Fruit fly (Drosophila melanogaster) whole organism, embryonic: Measurements from ENCODE around the gene nAChRalpha6.

ENCODE experiments used
- Antp ChIP-seq: fragments of 200-800 bp; sonication (Bioruptor generic); optimal IDR thresholded peaks from 3 replicates; lab custom pipeline; 2016; ENCODE audit warnings: missing biosample characterization, missing genetic modification characterization
- Bgb ChIP-seq: fragments of 200-800 bp; sonication (Bioruptor generic); IDR thresholded peaks from 2 replicates; pipeline ENCODE4 v1.3.6; 2022; ENCODE audit warnings: missing biosample characterization, missing genetic modification characterization; ENCODE audit not compliant: partially characterized antibody
- CG10147 ChIP-seq: fragments of 200-800 bp; sonication (Bioruptor generic); optimal IDR thresholded peaks from 2 replicates; lab custom pipeline; 2019; ENCODE audit warnings: missing biosample characterization, mild to moderate bottlenecking, missing genetic modification characterization, moderate library complexity
- CG10209 ChIP-seq: fragments of 200-800 bp; sonication (Bioruptor generic); optimal IDR thresholded peaks from 3 replicates; lab custom pipeline; 2017; ENCODE audit warnings: missing biosample characterization, mild to moderate bottlenecking, missing genetic modification characterization, missing genetic modification reagents
- CG10274 ChIP-seq: fragments of 200-800 bp; sonication (Bioruptor generic); optimal IDR thresholded peaks from 3 replicates; lab custom pipeline; 2017; ENCODE audit warnings: missing biosample characterization, mild to moderate bottlenecking, missing genetic modification characterization
- CG10321 ChIP-seq: fragments of 200-800 bp; sonication (Bioruptor generic); IDR thresholded peaks from 2 replicates; pipeline ENCODE4 v1.3.6; 2022; ENCODE audit warnings: missing biosample characterization, missing genetic modification characterization
- CG10979 ChIP-seq: fragments of 200-800 bp; sonication (Bioruptor generic); optimal IDR thresholded peaks from 2 replicates; lab custom pipeline; 2018; ENCODE audit warnings: missing biosample characterization, mild to moderate bottlenecking, missing genetic modification characterization, moderate library complexity
- CG11085 ChIP-seq: fragments of 200-800 bp; sonication (Bioruptor generic); IDR thresholded peaks from 2 replicates; pipeline ENCODE4 v1.3.6; 2022; ENCODE audit warnings: missing biosample characterization, missing genetic modification characterization
- CG12155 ChIP-seq: fragments of 200-800 bp; sonication (Bioruptor generic); optimal IDR thresholded peaks from 3 replicates; lab custom pipeline; 2016; ENCODE audit warnings: missing biosample characterization, missing genetic modification characterization
- CG13424 ChIP-seq: fragments of 200-800 bp; sonication (Bioruptor generic); optimal IDR thresholded peaks from 2 replicates; lab custom pipeline; 2019; ENCODE audit warnings: missing biosample characterization, mild to moderate bottlenecking, missing genetic modification characterization, moderate library complexity
- CG14860 ChIP-seq: fragments of 200-800 bp; sonication (Bioruptor generic); IDR thresholded peaks from 3 replicates; pipeline ENCODE4 v1.3.6; 2022; ENCODE audit warnings: missing biosample characterization, missing genetic modification characterization; ENCODE audit not compliant: partially characterized antibody
- CG16815 ChIP-seq: fragments of 200-800 bp; sonication (Bioruptor generic); optimal IDR thresholded peaks from 3 replicates; lab custom pipeline; 2017; ENCODE audit warnings: missing biosample characterization, mild to moderate bottlenecking, missing genetic modification characterization
- CG17361 ChIP-seq: fragments of 200-800 bp; sonication (Bioruptor generic); IDR thresholded peaks from 3 replicates; pipeline ENCODE4 v1.3.6; 2022; ENCODE audit warnings: missing biosample characterization, missing genetic modification characterization
- CG30020 ChIP-seq: fragments of 200-800 bp; optimal IDR thresholded peaks from 2 replicates; lab custom pipeline; 2019; ENCODE audit warnings: missing biosample characterization, mild to moderate bottlenecking, missing genetic modification characterization, moderate library complexity
- CG31441 ChIP-seq: fragments of 200-800 bp; sonication (Bioruptor generic); IDR thresholded peaks from 2 replicates; pipeline ENCODE4 v1.3.6; 2022; ENCODE audit warnings: missing biosample characterization, missing genetic modification characterization
- CG5953 ChIP-seq: fragments of 200-800 bp; sonication (Bioruptor generic); IDR thresholded peaks from 2 replicates; pipeline ENCODE4 v1.3.6; 2022; ENCODE audit warnings: missing biosample characterization, missing genetic modification characterization
- CG6683 ChIP-seq: fragments of 200-800 bp; sonication (Bioruptor generic); optimal IDR thresholded peaks from 2 replicates; lab custom pipeline; 2017; ENCODE audit warnings: missing biosample characterization, mild to moderate bottlenecking, missing genetic modification characterization, missing genetic modification reagents
- CG7271 ChIP-seq: fragments of 200-800 bp; sonication (Bioruptor generic); optimal IDR thresholded peaks from 2 replicates; lab custom pipeline; 2018; ENCODE audit warnings: missing biosample characterization, mild to moderate bottlenecking, missing genetic modification characterization, moderate library complexity
- CG8944 ChIP-seq: fragments of 200-800 bp; sonication (Bioruptor generic); optimal IDR thresholded peaks from 3 replicates; lab custom pipeline; 2016; ENCODE audit warnings: missing biosample characterization, missing genetic modification characterization
- CG9215 ChIP-seq: fragments of 200-800 bp; sonication (Bioruptor generic); IDR thresholded peaks from 2 replicates; pipeline ENCODE4 v1.3.6; 2022; ENCODE audit warnings: missing biosample characterization, missing genetic modification characterization
- Camta ChIP-seq: fragments of 200-800 bp; sonication (Bioruptor generic); optimal IDR thresholded peaks from 2 replicates; lab custom pipeline; 2016; ENCODE audit warnings: missing biosample characterization, missing genetic modification characterization
- H2.0 ChIP-seq: fragments of 200-800 bp; sonication (Bioruptor generic); IDR thresholded peaks from 2 replicates; pipeline ENCODE4 v1.3.6; 2022; ENCODE audit warnings: missing biosample characterization, missing genetic modification characterization
- Hand ChIP-seq: fragments of 200-800 bp; sonication (Bioruptor generic); optimal IDR thresholded peaks from 2 replicates; lab custom pipeline; 2017; ENCODE audit warnings: mild to moderate bottlenecking, missing biosample characterization, missing genetic modification reagents, missing genetic modification characterization
- HmgZ ChIP-seq: fragments of 200-800 bp; sonication (Bioruptor generic); optimal IDR thresholded peaks from 2 replicates; lab custom pipeline; 2018; ENCODE audit warnings: missing biosample characterization, mild to moderate bottlenecking, missing genetic modification characterization
- Hmr ChIP-seq: fragments of 200-800 bp; sonication (Bioruptor generic); optimal IDR thresholded peaks from 3 replicates; lab custom pipeline; 2017; ENCODE audit warnings: mild to moderate bottlenecking, missing biosample characterization, missing genetic modification reagents, missing genetic modification characterization
- Hr78 ChIP-seq, 2 experiments: fragments of 200-800 bp in 1 of 2; fragments of >200 bp in 1 of 2; sonication (Bioruptor generic) in 1 of 2; optimal IDR thresholded peaks; 2 replicates each; lab custom pipeline; 2017 to 2019; ENCODE audit warnings: missing biosample characterization in 2 of 2, missing genetic modification characterization in 2 of 2, mild to moderate bottlenecking in 1 of 2, moderate library complexity in 1 of 2
- Jarid2 ChIP-seq: fragments of 200-800 bp; sonication (Bioruptor generic); optimal IDR thresholded peaks from 3 replicates; lab custom pipeline; 2017; ENCODE audit warnings: mild to moderate bottlenecking, missing biosample characterization, missing genetic modification reagents, missing genetic modification characterization
- Lim3 ChIP-seq: fragments of 200-800 bp; sonication (Bioruptor generic); IDR thresholded peaks from 2 replicates; pipeline ENCODE4 v1.3.6; 2022; ENCODE audit warnings: missing biosample characterization, missing genetic modification characterization
- MESR4 ChIP-seq: fragments of 200-800 bp; sonication (Bioruptor generic); optimal IDR thresholded peaks from 2 replicates; lab custom pipeline; 2018; ENCODE audit warnings: missing biosample characterization, mild to moderate bottlenecking, missing genetic modification characterization, moderate library complexity
- Mrtf ChIP-seq: fragments of 200-800 bp; sonication (Bioruptor generic); IDR thresholded peaks from 3 replicates; pipeline ENCODE4 v1.3.6; 2022; ENCODE audit warnings: missing biosample characterization, missing genetic modification characterization
- NC2α ChIP-seq: fragments of 200-800 bp; sonication (Bioruptor generic); optimal IDR thresholded peaks from 2 replicates; lab custom pipeline; 2016; ENCODE audit warnings: missing biosample characterization, missing genetic modification characterization
- NfI ChIP-seq: fragments of 200-800 bp; sonication (Bioruptor generic); optimal IDR thresholded peaks from 3 replicates; lab custom pipeline; 2018; ENCODE audit warnings: missing biosample characterization, mild to moderate bottlenecking, missing genetic modification characterization, moderate library complexity
- Opbp ChIP-seq: fragments of 200-800 bp; sonication (Bioruptor generic); IDR thresholded peaks from 3 replicates; pipeline ENCODE4 v1.3.6; 2022; ENCODE audit warnings: missing biosample characterization, missing genetic modification characterization; ENCODE audit not compliant: partially characterized antibody
- Ptx1 ChIP-seq: fragments of 200-800 bp; sonication (Bioruptor generic); IDR thresholded peaks from 2 replicates; pipeline ENCODE4 v1.3.6; 2022; ENCODE audit warnings: missing biosample characterization, missing genetic modification characterization
- Side ChIP-seq: fragments of 200-800 bp; sonication (Bioruptor generic); optimal IDR thresholded peaks from 2 replicates; lab custom pipeline; 2016; ENCODE audit warnings: missing biosample characterization, missing genetic modification characterization
- Sry-β ChIP-seq: fragments of 200-800 bp; sonication (Bioruptor generic); optimal IDR thresholded peaks from 2 replicates; lab custom pipeline; 2018; ENCODE audit warnings: missing biosample characterization, mild to moderate bottlenecking, missing genetic modification characterization, moderate library complexity
- TFAM ChIP-seq: fragments of 200-800 bp; sonication (Bioruptor generic); optimal IDR thresholded peaks from 2 replicates; lab custom pipeline; 2017; ENCODE audit warnings: missing biosample characterization, missing genetic modification characterization, inconsistent platforms
- Vsx1 ChIP-seq: fragments of 200-800 bp; sonication (Bioruptor generic); optimal IDR thresholded peaks from 2 replicates; lab custom pipeline; 2017; ENCODE audit warnings: missing biosample characterization, mild to moderate bottlenecking, missing genetic modification characterization, missing genetic modification reagents
- dysf ChIP-seq: fragments of 200-800 bp; sonication (Bioruptor generic); IDR thresholded peaks from 3 replicates; pipeline ENCODE4 v1.3.6; 2022; ENCODE audit warnings: missing biosample characterization, missing genetic modification characterization
- esg ChIP-seq: fragments of 200-800 bp; sonication (Bioruptor generic); conservative IDR thresholded peaks from 2 replicates; pipeline ENCODE4 v1.3.6; 2022; ENCODE audit warnings: missing biosample characterization, missing genetic modification characterization
- fd3F ChIP-seq: fragments of 200-800 bp; sonication (Bioruptor generic); optimal IDR thresholded peaks from 2 replicates; lab custom pipeline; 2018; ENCODE audit warnings: missing biosample characterization, mild to moderate bottlenecking, missing genetic modification characterization, moderate library complexity
- nerfin-2 ChIP-seq: fragments of 200-800 bp; sonication (Bioruptor generic); IDR thresholded peaks from 2 replicates; pipeline ENCODE4 v1.3.6; 2022; ENCODE audit warnings: missing biosample characterization, missing genetic modification characterization; ENCODE audit not compliant: partially characterized antibody
- nmo ChIP-seq: fragments of 200-800 bp; sonication (Bioruptor generic); optimal IDR thresholded peaks from 2 replicates; lab custom pipeline; 2018; ENCODE audit warnings: missing biosample characterization, mild to moderate bottlenecking, missing genetic modification characterization, moderate library complexity
- otp ChIP-seq: fragments of 200-800 bp; sonication (Bioruptor generic); IDR thresholded peaks from 3 replicates; pipeline ENCODE4, ENCODE4 v1.3.6; 2022; ENCODE audit warnings: missing biosample characterization, missing genetic modification characterization
- p53 ChIP-seq: fragments of 200-800 bp; sonication (Bioruptor generic); optimal IDR thresholded peaks from 2 replicates; lab custom pipeline; 2016; ENCODE audit warnings: missing biosample characterization, missing genetic modification characterization
- pros ChIP-seq: fragments of 200-800 bp; sonication (Bioruptor generic); optimal IDR thresholded peaks from 3 replicates; lab custom pipeline; 2019; ENCODE audit warnings: missing biosample characterization, mild to moderate bottlenecking, missing genetic modification characterization, moderate library complexity
- ranshi ChIP-seq: fragments of 200-800 bp; sonication (Bioruptor generic); IDR thresholded peaks from 2 replicates; pipeline ENCODE4 v1.3.6; 2022; ENCODE audit warnings: missing biosample characterization, missing genetic modification characterization
- run ChIP-seq: fragments of 200-800 bp; sonication (Bioruptor generic); optimal IDR thresholded peaks from 3 replicates; lab custom pipeline; 2018; ENCODE audit warnings: missing biosample characterization, mild to moderate bottlenecking, missing genetic modification characterization
- slbo ChIP-seq: fragments of 200-800 bp; sonication (Bioruptor generic); IDR thresholded peaks from 2 replicates; pipeline ENCODE4 v1.3.6; 2022; ENCODE audit warnings: missing biosample characterization, missing genetic modification characterization
- toy ChIP-seq: fragments of 200-800 bp; sonication (Bioruptor generic); IDR thresholded peaks from 2 replicates; pipeline ENCODE4 v1.3.6; 2022; ENCODE audit warnings: missing biosample characterization, missing genetic modification characterization

nAChRalpha6 gene

dm6 chr2L:9894871-9895364 is 8.9 kb upstream of the nAChRalpha6 start, which contains the start of gene Bka (continued):
- TF ChIP-seq Mrtf (GFP tag; lab: Robert Waterston, UW) (no peak), CG10274 (GFP tag; lab: Kevin White, UChicago) (peak; percentile 22), Lim3 (no peak), CG17361 (GFP tag; lab: Robert Waterston, UW) (peak; percentile 66; the same call in 2 of the 3 replicates), CG31441 (peak; percentile 62), Antp (GFP tag; lab: Kevin White, UChicago) (no peak), pros (GFP tag; lab: Kevin White, UChicago) (peak; percentile 6), Side (GFP tag; lab: Kevin White, UChicago) (no peak), dysf (GFP tag; lab: Robert Waterston, UW) (no peak), slbo (0 out of 2 replicates have a peak, but pooled peaks have one; percentile 28), CG12155 (GFP tag; lab: Kevin White, UChicago) (peak; percentile 49), fd3F (peak; percentile 21), Hand (GFP tag; lab: Kevin White, UChicago) (peak; percentile 56), NfI (GFP tag; lab: Kevin White, UChicago) (peak; percentile 68), nmo (GFP tag; lab: Kevin White, UChicago) (peak; percentile 74), otp (GFP tag; lab: Robert Waterston, UW) (peak; percentile 27; the same call in 1 of the 3 replicates), CG30020 (peak; percentile 83), nerfin-2 (GFP tag; lab: Robert Waterston, UW) (peak; percentile 94), Hr78 (GFP tag; optimal IDR thresholded peaks at IDR 0.05; lab: Kevin White, UChicago) (no peak), Ptx1 (no peak), CG8944 (GFP tag; lab: Kevin White, UChicago) (no peak), toy (GFP tag; lab: Robert Waterston, UW) (no peak), CG10209 (GFP tag; lab: Kevin White, UChicago) (peak; percentile 24), ranshi (GFP tag; lab: Robert Waterston, UW) (peak; percentile 22; the same call in 1 of the 2 replicates), Hmr (GFP tag; lab: Kevin White, UChicago) (peak; percentile 77), Vsx1 (peak; percentile 72), CG10979 (peak; percentile 59), CG11085 (GFP tag; lab: Robert Waterston, UW) (no peak), Sry-β (GFP tag; lab: Kevin White, UChicago) (no peak), CG5953 (GFP tag; lab: Robert Waterston, UW) (no peak), HmgZ (tag; lab: Kevin White, UChicago) (peak; percentile 83), Bgb (GFP tag; lab: Robert Waterston, UW) (peak; percentile 96), NC2α (no peak), CG9215 (GFP tag; lab: Robert Waterston, UW) (no peak), H2.0 (GFP tag; lab: Robert Waterston, UW) (no peak), esg (GFP tag; lab: Robert Waterston, UW) (no peak), Jarid2 (peak; percentile 53), CG7271 (tag; lab: Kevin White, UChicago) (peak; percentile 34), CG6683 (GFP tag; lab: Kevin White, UChicago) (peak; percentile 47), Opbp (GFP tag; lab: Robert Waterston, UW) (peak; percentile 95), Camta (no peak), run (tag; lab: Kevin White, UChicago) (no peak), CG16815 (no peak), CG10321 (GFP tag; lab: Robert Waterston, UW) (no peak), MESR4 (GFP tag; lab: Kevin White, UChicago) (peak; percentile 96), CG14860 (peak; percentile 98), TFAM (GFP tag; lab: Kevin White, UChicago) (no peak), CG13424 (peak; percentile 53), p53 (GFP tag; lab: Kevin White, UChicago) (no peak), CG10147 (GFP tag; lab: Kevin White, UChicago) (peak; percentile 75)
